Worm (Caenorhabditis elegans) whole organism, mixed stage, embryonic: Measurements from ENCODE around the gene C35A5.6.

Source experiments
- M03D4.4 ChIP-seq: sonication (generic microtip); optimal IDR thresholded peaks from 2 replicates; lab custom pipeline; 2017; ENCODE audit warnings: mild to moderate bottlenecking, missing genetic modification characterization, missing compliant biosample characterization
- bed-3 ChIP-seq: fragments of 200-800 bp; sonication (Bioruptor generic); optimal IDR thresholded peaks from 3 replicates; lab custom pipeline; 2018; ENCODE audit warnings: mild to moderate bottlenecking, missing genetic modification characterization, moderate library complexity, missing compliant biosample characterization
- ceh-39 ChIP-seq: fragments of 150-350 bp; optimal IDR thresholded peaks from 2 replicates; lab custom pipeline; 2014; ENCODE audit warnings: missing biosample characterization, missing genetic modification characterization
- ceh-43 ChIP-seq: fragments of 200-800 bp; sonication (Bioruptor generic); optimal IDR thresholded peaks from 2 replicates; lab custom pipeline; 2018; ENCODE audit warnings: mild to moderate bottlenecking, missing genetic modification characterization, moderate library complexity, missing compliant biosample characterization
- ces-1 ChIP-seq: fragments of 150-350 bp; optimal IDR thresholded peaks from 2 replicates; lab custom pipeline; 2014; ENCODE audit warnings: missing biosample characterization, missing genetic modification reagents, missing genetic modification characterization
- drap-1 ChIP-seq: fragments of 200-800 bp; sonication (Bioruptor generic); optimal IDR thresholded peaks from 3 replicates; lab custom pipeline; 2018; ENCODE audit warnings: mild to moderate bottlenecking, missing genetic modification characterization, missing compliant biosample characterization
- elt-1 ChIP-seq: sonication (generic microtip); optimal IDR thresholded peaks from 2 replicates; lab custom pipeline; 2017; ENCODE audit warnings: missing genetic modification characterization, mild to moderate bottlenecking, missing compliant biosample characterization, antibody characterized with exemption, moderate library complexity, borderline replicate concordance; ENCODE audit not compliant: insufficient read depth
- elt-3 ChIP-seq: fragments of 150-350 bp; optimal IDR thresholded peaks from 2 replicates; lab custom pipeline; 2014; ENCODE audit warnings: missing biosample characterization, missing genetic modification characterization
- ham-2 ChIP-seq: fragments of 200-800 bp; sonication (Bioruptor generic); optimal IDR thresholded peaks from 2 replicates; lab custom pipeline; 2018; ENCODE audit warnings: mild to moderate bottlenecking, missing genetic modification characterization, missing compliant biosample characterization
- hlh-1 ChIP-seq: fragments of 150-350 bp; optimal IDR thresholded peaks from 2 replicates; lab custom pipeline; 2014; ENCODE audit warnings: missing biosample characterization, missing genetic modification reagents, missing genetic modification characterization
- lin-13 ChIP-seq: fragments of 150-350 bp; optimal IDR thresholded peaks from 2 replicates; lab custom pipeline; 2014; ENCODE audit warnings: missing biosample characterization, missing genetic modification characterization
- lin-32 ChIP-seq: fragments of 200-800 bp; sonication (Bioruptor generic); optimal IDR thresholded peaks from 2 replicates; lab custom pipeline; 2018; ENCODE audit warnings: mild to moderate bottlenecking, missing genetic modification characterization, missing compliant biosample characterization
- lsy-2 ChIP-seq: fragments of 150-350 bp; optimal IDR thresholded peaks from 2 replicates; lab custom pipeline; 2014; ENCODE audit warnings: missing biosample characterization, missing genetic modification characterization
- mep-1 ChIP-seq: fragments of 150-350 bp; optimal IDR thresholded peaks from 2 replicates; lab custom pipeline; 2017; ENCODE audit warnings: missing biosample characterization, missing genetic modification reagents, missing genetic modification characterization, inconsistent platforms
- nhr-12 ChIP-seq: fragments of 150-350 bp; optimal IDR thresholded peaks from 2 replicates; lab custom pipeline; 2014; ENCODE audit warnings: missing biosample characterization, missing genetic modification characterization
- nhr-2 ChIP-seq: fragments of 150-350 bp; optimal IDR thresholded peaks from 2 replicates; lab custom pipeline; 2014; ENCODE audit warnings: missing biosample characterization, missing genetic modification characterization
- nhr-237 ChIP-seq: fragments of 150-350 bp; optimal IDR thresholded peaks from 2 replicates; lab custom pipeline; 2014; ENCODE audit warnings: missing biosample characterization, missing genetic modification characterization
- pha-4 ChIP-seq: fragments of 150-350 bp; optimal IDR thresholded peaks from 2 replicates; lab custom pipeline; 2018; ENCODE audit warnings: missing biosample characterization, missing genetic modification reagents, missing genetic modification characterization
- sem-2 ChIP-seq: fragments of 200-800 bp; sonication (Bioruptor generic); optimal IDR thresholded peaks from 2 replicates; lab custom pipeline; 2018; ENCODE audit warnings: mild to moderate bottlenecking, missing genetic modification characterization, missing compliant biosample characterization
- snpc-4 ChIP-seq: fragments of 150-350 bp; optimal IDR thresholded peaks from 2 replicates; lab custom pipeline; 2014; ENCODE audit warnings: missing biosample characterization, missing genetic modification characterization
- sptf-1 ChIP-seq: sonication (generic microtip); optimal IDR thresholded peaks from 2 replicates; lab custom pipeline; 2017; ENCODE audit warnings: mild to moderate bottlenecking, missing genetic modification characterization, moderate library complexity, missing compliant biosample characterization
- tbx-8 ChIP-seq: fragments of 200-800 bp; sonication (Bioruptor generic); optimal IDR thresholded peaks from 2 replicates; lab custom pipeline; 2018; ENCODE audit warnings: mild to moderate bottlenecking, missing genetic modification characterization, moderate library complexity, missing compliant biosample characterization
- unc-120 ChIP-seq: sonication (generic microtip); optimal IDR thresholded peaks from 2 replicates; lab custom pipeline; 2017; ENCODE audit warnings: missing genetic modification characterization, missing compliant biosample characterization; ENCODE audit not compliant: poor library complexity, severe bottlenecking
- unc-39 ChIP-seq: fragments of 150-350 bp; optimal IDR thresholded peaks from 2 replicates; lab custom pipeline; 2014; ENCODE audit warnings: missing biosample characterization, missing genetic modification characterization
- unc-62 ChIP-seq: fragments of 150-350 bp; optimal IDR thresholded peaks from 2 replicates; lab custom pipeline; 2014; ENCODE audit warnings: missing biosample characterization, missing genetic modification reagents, missing genetic modification characterization
- zip-8 ChIP-seq: fragments of 150-350 bp; optimal IDR thresholded peaks from 2 replicates; lab custom pipeline; 2014; ENCODE audit warnings: missing biosample characterization, missing genetic modification characterization
- ztf-11 ChIP-seq: fragments of 150-350 bp; optimal IDR thresholded peaks from 2 replicates; lab custom pipeline; 2014; ENCODE audit warnings: missing biosample characterization, missing genetic modification characterization

The C35A5.6 gene

DNA sequence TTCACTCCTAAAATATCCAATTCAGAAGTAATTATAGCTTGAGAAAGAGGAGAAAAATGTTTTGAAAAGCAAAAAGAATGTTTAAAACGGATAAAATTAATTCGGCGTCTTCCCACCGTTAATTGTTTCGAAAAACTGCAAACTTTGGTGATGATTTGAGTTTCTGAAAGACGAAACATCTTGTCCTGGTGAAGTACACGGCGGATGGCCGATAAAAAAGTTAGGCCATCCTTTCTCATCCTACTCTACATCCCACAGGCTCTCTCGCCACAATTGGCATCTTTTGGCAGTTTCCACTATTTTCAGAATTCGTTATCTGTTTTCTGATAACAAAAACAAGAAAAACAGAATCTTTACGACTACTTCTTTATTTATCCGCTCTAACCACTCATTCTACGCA, 17.0 kb downstream of the C35A5.6 start, which contains the start of the genes C35A5.8 and hda-11:
C35A5.8 (minus strand) TSS at position 7 of the 400 bp plus-strand sequence.
hda-11 (plus strand) TSS at position 283 of the 400 bp plus-strand sequence.
- TF ChIP-seq lsy-2 (tag; lab: Kevin White, UChicago) (peak; percentile 25), mep-1 (tag; lab: Kevin White, UChicago) (peak; percentile 2), M03D4.4 (tag; lab: Kevin White, UChicago) (no peak), elt-1 (no peak), unc-120 (tag; lab: Kevin White, UChicago) (peak; percentile 46)

DNA sequence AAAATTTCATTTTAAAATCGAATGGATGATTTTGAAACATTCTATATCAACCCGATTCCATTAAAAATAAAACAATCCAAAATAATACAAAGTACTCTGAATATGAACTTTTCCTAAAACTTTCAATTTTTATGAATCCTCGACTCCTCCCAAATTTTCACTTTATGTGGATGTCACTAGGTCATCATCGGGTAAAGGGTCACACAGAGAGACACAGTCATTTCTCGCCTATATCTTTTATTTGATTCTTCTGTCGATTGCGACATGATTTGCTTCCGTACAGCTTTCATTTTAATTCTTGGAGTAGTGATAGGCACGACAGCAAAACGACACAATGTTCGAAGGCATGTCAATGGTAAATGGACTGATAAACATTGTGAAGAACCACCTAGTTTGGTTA, 19.6 kb downstream of the C35A5.6 start, which contains the start of gene F25D1.3:
F25D1.3 (plus strand) TSS at position 225 of the 400 bp plus-strand sequence.
- TF ChIP-seq ces-1 (GFP tag; lab: Kevin White, UChicago) (no peak), M03D4.4 (tag; lab: Kevin White, UChicago) (no peak), bed-3 (GFP tag; lab: Kevin White, UChicago) (no peak), snpc-4 (tag; lab: Kevin White, UChicago) (no peak), ceh-39 (no peak)
- TF ChIP-seq, all 35 proteins: peak for 0

DNA sequence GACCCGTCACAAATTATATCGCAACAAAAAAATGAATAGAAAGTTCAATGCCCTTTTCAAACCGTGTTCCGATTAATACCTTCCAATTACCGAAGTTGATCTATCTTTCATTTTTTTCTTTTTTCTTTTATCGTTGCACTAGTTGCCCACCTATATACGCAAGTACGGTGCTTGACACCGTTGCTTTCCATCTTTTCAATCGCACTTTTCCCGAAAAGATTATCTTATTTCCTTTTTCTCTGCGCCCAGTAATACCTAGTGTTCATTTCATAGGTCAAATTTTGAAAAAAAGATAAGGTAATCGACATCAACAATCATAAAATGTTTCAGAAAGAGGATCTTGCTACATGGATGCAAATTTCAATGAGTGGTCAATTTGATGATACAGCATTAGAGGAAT, 20.7 kb downstream of the C35A5.6 start:
- TF ChIP-seq elt-3 (tag; lab: Kevin White, UChicago) (no peak), lin-32 (no peak), nhr-12 (tag; lab: Kevin White, UChicago) (no peak), pha-4 (tag; lab: Kevin White, UChicago) (no peak), ztf-11 (tag; lab: Kevin White, UChicago) (no peak), unc-62 (no peak), unc-120 (tag; lab: Kevin White, UChicago) (no peak), nhr-2 (tag; lab: Kevin White, UChicago) (no peak), ces-1 (GFP tag; lab: Kevin White, UChicago) (no peak), ceh-39 (no peak), zip-8 (tag; lab: Kevin White, UChicago) (no peak), snpc-4 (tag; lab: Kevin White, UChicago) (no peak), ceh-43 (GFP tag; lab: Kevin White, UChicago) (no peak)
- TF ChIP-seq, all 35 proteins: peak for 0

DNA sequence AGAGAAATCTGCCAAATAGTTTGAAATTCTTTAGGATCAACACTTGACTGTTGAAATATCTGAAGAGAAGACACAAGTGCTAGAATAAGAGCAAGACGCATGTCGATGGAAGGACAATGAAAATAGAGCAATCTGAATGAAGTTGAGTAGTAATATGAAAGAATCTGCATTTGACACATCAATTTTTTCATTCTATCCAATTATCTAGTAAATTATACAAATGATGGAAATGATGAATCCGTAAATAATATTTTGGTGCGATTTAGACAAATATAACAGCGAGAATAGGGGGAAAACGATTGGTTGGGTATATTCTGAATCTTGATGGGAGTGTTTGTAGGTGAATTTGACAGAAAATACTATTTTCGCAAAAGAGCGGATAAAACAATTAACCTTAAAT, 23.8 kb downstream of the C35A5.6 start, which contains the start of gene txt-10:
txt-10 (minus strand) TSS at position 101 of the 400 bp plus-strand sequence.
- TF ChIP-seq pha-4 (tag; lab: Kevin White, UChicago) (no peak), unc-39 (tag; lab: Kevin White, UChicago) (no peak), sptf-1 (tag; lab: Kevin White, UChicago) (no peak), ztf-11 (tag; lab: Kevin White, UChicago) (no peak), sem-2 (no peak), ces-1 (GFP tag; lab: Kevin White, UChicago) (no peak)

DNA sequence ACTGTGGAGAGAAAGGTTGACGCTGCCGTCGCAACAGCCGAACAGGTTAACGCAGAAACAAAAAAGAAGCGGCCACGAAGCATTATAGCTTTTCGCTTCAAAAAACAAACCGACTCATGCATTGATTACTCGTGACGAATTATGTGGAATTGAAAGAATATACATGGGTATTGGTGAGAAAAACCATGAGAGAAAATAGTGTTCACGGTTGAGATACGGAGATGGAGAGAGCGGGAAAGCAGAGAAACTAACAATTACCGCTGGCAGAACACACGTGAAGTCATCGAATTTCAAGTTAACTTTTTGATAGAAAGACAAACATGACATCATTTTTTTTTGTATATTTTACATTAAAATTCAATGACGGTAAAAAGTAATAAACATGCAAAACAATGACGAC, 26.4 kb downstream of the C35A5.6 start:
- TF ChIP-seq sptf-1 (tag; lab: Kevin White, UChicago) (peak; percentile 6), nhr-237 (tag; lab: Kevin White, UChicago) (no peak)

DNA sequence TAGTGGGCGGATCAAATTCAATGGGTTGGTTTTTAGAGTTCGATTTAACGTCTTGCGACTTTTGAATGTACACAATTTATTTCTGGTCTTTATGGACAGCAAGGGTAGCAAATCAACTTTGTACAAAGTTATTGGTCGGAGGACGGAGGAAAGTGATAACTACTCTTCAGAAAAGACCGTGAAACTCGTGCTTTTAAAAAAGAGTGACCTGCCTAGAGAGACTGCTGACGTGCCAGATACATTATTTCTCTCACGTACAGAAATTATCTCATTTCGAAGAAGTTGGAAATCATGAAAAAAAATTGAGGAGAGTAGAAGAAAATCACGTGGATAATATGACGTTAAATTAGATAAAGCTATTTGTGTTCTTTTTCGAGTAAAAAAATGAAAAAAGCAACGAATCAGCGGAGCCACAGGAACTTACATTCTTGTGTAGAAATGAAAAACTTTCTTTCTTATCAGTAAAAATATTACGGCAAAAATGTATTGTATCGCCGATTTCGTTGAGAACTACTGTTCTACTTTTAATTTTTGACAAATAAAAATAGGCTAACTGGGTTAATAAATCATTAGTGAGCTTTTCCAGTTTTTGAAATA, 27.3 kb downstream of the C35A5.6 start, which contains the start of gene ppm-1.A:
ppm-1.A (minus strand) TSS at position 294 of the 597 bp plus-strand sequence.
- no peak for TF ChIP-seq hlh-1 (tag; lab: Kevin White, UChicago)
- no peak for TF ChIP-seq ceh-39
- TF ChIP-seq tbx-8 = no peak

DNA sequence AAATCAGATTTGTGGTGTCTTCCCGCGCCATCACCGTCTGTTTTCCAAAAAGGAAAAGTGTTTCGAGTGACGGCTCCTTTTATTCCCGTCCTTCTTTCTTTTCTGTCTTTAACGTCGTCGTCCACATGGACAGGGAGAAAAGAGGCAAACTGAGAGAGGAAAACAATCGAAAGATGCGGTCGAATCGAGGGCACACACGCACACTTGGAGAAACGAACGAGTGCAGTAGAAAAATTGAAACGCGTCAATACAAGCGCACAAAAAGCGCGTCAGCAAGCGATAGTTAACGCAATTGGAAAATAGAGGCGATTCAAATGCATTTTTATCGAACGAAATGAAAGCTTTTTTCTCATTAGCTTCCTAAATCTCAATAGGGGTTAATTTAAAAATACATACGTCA, 27.9 kb downstream of the C35A5.6 start:
- TF ChIP-seq nhr-2 (tag; lab: Kevin White, UChicago) (no peak), unc-62 (peak; percentile 6), nhr-237 (tag; lab: Kevin White, UChicago) (peak; percentile 42), ceh-39 (peak; percentile 30), lsy-2 (tag; lab: Kevin White, UChicago) (peak; percentile 78), hlh-1 (tag; lab: Kevin White, UChicago) (peak; percentile 58), drap-1 (GFP tag; lab: Kevin White, UChicago) (peak; percentile 36), ztf-11 (tag; lab: Kevin White, UChicago) (no peak), ham-2 (GFP tag; lab: Kevin White, UChicago) (peak; percentile 34), nhr-12 (tag; lab: Kevin White, UChicago) (no peak), unc-120 (tag; lab: Kevin White, UChicago) (peak; percentile 28), M03D4.4 (tag; lab: Kevin White, UChicago) (peak; percentile 17), ces-1 (GFP tag; lab: Kevin White, UChicago) (peak; percentile 93), sptf-1 (tag; lab: Kevin White, UChicago) (peak; percentile 45), lin-13 (peak; percentile 67), snpc-4 (tag; lab: Kevin White, UChicago) (no peak), mep-1 (tag; lab: Kevin White, UChicago) (peak; percentile 82), pha-4 (tag; lab: Kevin White, UChicago) (peak; percentile 72)
